Worm (Caenorhabditis elegans): Measurements from ENCODE around the gene baf-1.

baf-1 gene

ce11 chrIII:9472464-9472863 lies 5.2 kb downstream of the baf-1 start:
- TF ChIP-seq ceh-18 (tag; optimal IDR thresholded peaks at IDR 0.05) (no peak), ztf-16 (tag; optimal IDR thresholded peaks at IDR 0.05) (no peak), T23F11.4 (GFP tag; optimal IDR thresholded peaks at IDR 0.05) (no peak), mec-3 (tag; optimal IDR thresholded peaks at IDR 0.05; ENCODE audit: borderline replicate concordance) (no peak), elt-2 (tag; optimal IDR thresholded peaks at IDR 0.05) (no peak), unc-86 (tag; optimal IDR thresholded peaks at IDR 0.05) (no peak), ceh-30 (tag; optimal IDR thresholded peaks at IDR 0.05) (no peak), syd-9 (tag; optimal IDR thresholded peaks at IDR 0.05) (no peak), ttx-3 (tag; optimal IDR thresholded peaks at IDR 0.05) (no peak), unc-55 (GFP tag; optimal IDR thresholded peaks at IDR 0.05) (no peak), ceh-2 (tag; optimal IDR thresholded peaks at IDR 0.05) (no peak), K02D7.2 (tag; optimal IDR thresholded peaks at IDR 0.05) (no peak), gmeb-2 (tag; optimal IDR thresholded peaks at IDR 0.05) (no peak)

ce11 chrIII:9474501-9474900 lies 7.2 kb downstream of the baf-1 start:
- TF ChIP-seq elt-2 (tag; optimal IDR thresholded peaks at IDR 0.05) (peak; percentile 1), K09A11.1 (tag; optimal IDR thresholded peaks at IDR 0.05; ENCODE audit: insufficient read depth) (no peak)

- TF ChIP-seq ama-1 (optimal IDR thresholded peaks at IDR 0.05) = no peak
- no peak for TF ChIP-seq dmd-4 (tag; optimal IDR thresholded peaks at IDR 0.05; ENCODE audit: borderline replicate concordance)
- TF ChIP-seq hlh-15 (tag; optimal IDR thresholded peaks at IDR 0.05) = no peak
- TF ChIP-seq syd-9 (tag; optimal IDR thresholded peaks at IDR 0.05) = no peak
- no peak for TF ChIP-seq ttx-3 (tag; optimal IDR thresholded peaks at IDR 0.05)
- TF ChIP-seq tbx-7 (tag; optimal IDR thresholded peaks at IDR 0.05) = no peak
- TF ChIP-seq ceh-22 (tag; optimal IDR thresholded peaks at IDR 0.05) = no peak
- no peak for TF ChIP-seq ets-4 (tag; optimal IDR thresholded peaks at IDR 0.05)
Observed at ce11 chrIII:9476564-9476963, 9.3 kb downstream of the baf-1 start.

- no peak for TF ChIP-seq fkh-10 (GFP tag; optimal IDR thresholded peaks at IDR 0.05)
- no peak for TF ChIP-seq hlh-6 (tag; optimal IDR thresholded peaks at IDR 0.05)
- TF ChIP-seq pros-1 (tag; optimal IDR thresholded peaks at IDR 0.05) = no peak
- no peak for TF ChIP-seq unc-3 (GFP tag; conservative IDR thresholded peaks at IDR 0.05)
- no peak for TF ChIP-seq unc-3 (tag; optimal IDR thresholded peaks at IDR 0.05)
- TF ChIP-seq ceh-18 (tag; optimal IDR thresholded peaks at IDR 0.05) = no peak
- no peak for TF ChIP-seq dmd-4 (tag; optimal IDR thresholded peaks at IDR 0.05; ENCODE audit: borderline replicate concordance)
- TF ChIP-seq T23F11.4 (GFP tag; optimal IDR thresholded peaks at IDR 0.05) = no peak
- no peak for TF ChIP-seq Y22D7AL.16 (tag; optimal IDR thresholded peaks at IDR 0.05)
- TF ChIP-seq syd-9 (tag; optimal IDR thresholded peaks at IDR 0.05) = no peak
- TF ChIP-seq K09A11.1 (tag; optimal IDR thresholded peaks at IDR 0.05; ENCODE audit: insufficient read depth) = no peak
- TF ChIP-seq zip-5 (tag; optimal IDR thresholded peaks at IDR 0.05) = no peak
- TF ChIP-seq ttx-3 (tag; optimal IDR thresholded peaks at IDR 0.05) = no peak
- no peak for TF ChIP-seq elt-2 (tag; optimal IDR thresholded peaks at IDR 0.05)
Observed at ce11 chrIII:9482423-9482993, 15.2 kb downstream of the baf-1 start.

DNA sequence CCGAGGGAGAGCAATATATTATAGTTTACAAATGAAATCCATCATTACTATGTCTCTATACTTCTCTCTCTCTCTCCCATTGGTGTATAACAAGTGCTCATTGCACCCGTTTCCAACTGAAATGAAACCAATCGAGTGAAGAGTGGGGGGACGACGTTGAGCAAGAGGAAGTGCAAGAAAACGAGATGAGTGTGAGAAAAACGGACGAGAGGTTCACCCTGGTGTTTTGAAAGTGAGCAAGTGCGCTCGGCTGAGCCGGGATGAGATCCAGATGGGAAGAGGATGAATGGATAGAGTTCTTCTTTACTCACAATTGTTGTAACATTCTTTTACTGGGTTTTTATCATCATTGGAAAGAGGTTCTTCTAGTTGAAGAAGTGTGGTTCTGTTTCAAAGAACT lies 16.5 kb downstream of the baf-1 start:
- peak; percentile 32 for TF ChIP-seq ceh-34 (tag; optimal IDR thresholded peaks at IDR 0.05)
- no peak for TF ChIP-seq unc-86 (tag; optimal IDR thresholded peaks at IDR 0.05)
- peak; percentile 59 for TF ChIP-seq nfya-1 (tag; optimal IDR thresholded peaks at IDR 0.05)
- TF ChIP-seq ttx-3 (tag; optimal IDR thresholded peaks at IDR 0.05) = no peak
- TF ChIP-seq ceh-31 (tag; optimal IDR thresholded peaks at IDR 0.05) = peak; percentile 56
- TF ChIP-seq unc-42 (tag; optimal IDR thresholded peaks at IDR 0.05) = peak; percentile 54
- peak; percentile 80 for TF ChIP-seq hlh-8 (tag; optimal IDR thresholded peaks at IDR 0.05)

DNA sequence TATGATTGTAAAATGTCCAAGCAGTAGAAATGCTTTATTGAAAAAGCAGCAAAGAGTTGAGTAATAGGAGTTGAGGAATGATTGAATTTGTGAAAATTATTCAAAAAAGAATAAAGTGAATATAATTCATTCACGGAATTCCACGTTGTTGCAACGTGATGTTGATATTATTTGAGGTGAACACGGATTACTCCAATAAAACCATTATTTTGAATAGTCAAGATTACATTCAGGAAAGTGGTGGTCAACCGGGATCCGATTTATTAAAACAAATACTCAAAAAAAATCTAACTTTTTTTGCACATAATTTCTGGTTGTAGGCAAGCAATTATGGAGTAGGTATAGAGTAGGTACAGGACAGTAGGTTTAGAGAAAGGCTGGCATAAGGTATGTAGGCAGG lies 18.1 kb downstream of the baf-1 start, which contains the start of gene bre-3:
Gene bre-3 (minus strand): TSS at position 101 of the 400 bp plus-strand sequence.
- TF ChIP-seq fax-1 (tag; optimal IDR thresholded peaks at IDR 0.05) (no peak), rnt-1 (tag; optimal IDR thresholded peaks at IDR 0.05) (no peak), ceh-2 (tag; optimal IDR thresholded peaks at IDR 0.05) (no peak), hlh-30 (tag; optimal IDR thresholded peaks at IDR 0.05; ENCODE audit: insufficient read depth) (no peak), fkh-10 (GFP tag; optimal IDR thresholded peaks at IDR 0.05) (no peak), elt-2 (tag; optimal IDR thresholded peaks at IDR 0.05) (no peak)

Measured in whole organism, late embryonic.